Worm (Caenorhabditis elegans): ENCODE data around the gene fndc-1.

- TF ChIP-seq him-1 (tag; optimal IDR thresholded peaks at IDR 0.05): no peak
- TF ChIP-seq dao-5 (tag; optimal IDR thresholded peaks at IDR 0.05): no peak
- TF ChIP-seq W03F9.2 (tag; optimal IDR thresholded peaks at IDR 0.05): no peak
Measured at ce11 chrII:11286445-11286844, 49.3 kb upstream of the fndc-1 start.
